Worm (Caenorhabditis elegans): ENCODE data around the gene nhr-58.

DNA sequence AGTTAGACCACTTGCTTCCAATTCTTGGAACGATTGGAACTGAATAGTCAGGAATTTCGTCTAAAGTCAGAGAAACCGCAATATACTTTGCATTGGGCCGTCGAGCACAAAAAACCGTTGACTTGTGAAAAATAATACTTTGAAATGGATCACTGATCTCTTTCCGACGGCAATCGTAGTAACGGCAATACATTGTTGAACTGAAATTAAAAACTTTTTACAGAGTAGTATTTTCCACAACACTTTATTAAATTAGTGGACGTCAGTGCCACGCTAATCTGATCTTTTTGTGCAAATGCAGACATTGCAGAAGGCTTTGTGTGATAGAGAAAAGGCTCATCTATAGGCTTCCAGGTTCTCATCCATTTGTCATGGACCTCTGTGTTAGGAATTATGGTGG lies 20.3 kb downstream of the nhr-58 start:
- TF ChIP-seq sea-1 (GFP tag; conservative IDR thresholded peaks at IDR 0.05) (no peak), ama-1 (optimal IDR thresholded peaks at IDR 0.05) (no peak)
